Fruit fly (Drosophila melanogaster) whole organism, prepupa: ENCODE results near the gene CG14219.

Experiments used
- CG10631 ChIP-seq: fragments of 200-800 bp; sonication (Bioruptor generic); optimal IDR thresholded peaks from 2 replicates; lab custom pipeline; 2016; ENCODE audit warnings: missing biosample characterization, missing genetic modification characterization
- CG11294 ChIP-seq: fragments of 200-800 bp; sonication (Bioruptor generic); IDR thresholded peaks from 2 replicates; pipeline ENCODE4 v1.3.6; 2022; ENCODE audit warnings: missing biosample characterization, missing genetic modification characterization
- CG11762 ChIP-seq: fragments of 200-800 bp; sonication (Bioruptor generic); optimal IDR thresholded peaks from 3 replicates; lab custom pipeline; 2016; ENCODE audit warnings: missing biosample characterization, missing genetic modification characterization; ENCODE audit not compliant: insufficient read depth
- CG1621 ChIP-seq: fragments of 200-800 bp; sonication (Bioruptor generic); optimal IDR thresholded peaks from 3 replicates; lab custom pipeline; 2018; ENCODE audit warnings: missing biosample characterization, mild to moderate bottlenecking, missing genetic modification characterization
- CG16779 ChIP-seq: fragments of 200-800 bp; sonication (Bioruptor generic); optimal IDR thresholded peaks from 3 replicates; lab custom pipeline; 2017; ENCODE audit warnings: missing biosample characterization, mild to moderate bottlenecking, missing genetic modification characterization
- CG3032 ChIP-seq: fragments of 200-800 bp; optimal IDR thresholded peaks from 2 replicates; lab custom pipeline; 2019; ENCODE audit warnings: missing biosample characterization, mild to moderate bottlenecking, missing genetic modification characterization, moderate library complexity
- CG31627 ChIP-seq: fragments of 200-800 bp; sonication (Bioruptor generic); optimal IDR thresholded peaks from 3 replicates; lab custom pipeline; 2016; ENCODE audit warnings: missing biosample characterization, missing genetic modification characterization
- CG32006 ChIP-seq: fragments of 200-800 bp; sonication (Bioruptor generic); optimal IDR thresholded peaks from 3 replicates; lab custom pipeline; 2017; ENCODE audit warnings: missing biosample characterization, mild to moderate bottlenecking, missing genetic modification characterization
- CG34406 ChIP-seq: fragments of 200-800 bp; sonication (Bioruptor generic); optimal IDR thresholded peaks from 3 replicates; lab custom pipeline; 2016; ENCODE audit warnings: missing biosample characterization, missing genetic modification characterization
- CG4318 ChIP-seq: fragments of 200-800 bp; sonication (Bioruptor generic); optimal IDR thresholded peaks from 3 replicates; lab custom pipeline; 2017; ENCODE audit warnings: missing biosample characterization, mild to moderate bottlenecking, missing genetic modification characterization
- CG6792 ChIP-seq: fragments of 200-800 bp; sonication (Bioruptor generic); optimal IDR thresholded peaks from 3 replicates; lab custom pipeline; 2016; ENCODE audit warnings: missing biosample characterization, missing genetic modification characterization
- CG6808 ChIP-seq: fragments of 200-800 bp; sonication (Bioruptor generic); optimal IDR thresholded peaks from 3 replicates; lab custom pipeline; 2017; ENCODE audit warnings: missing biosample characterization, missing genetic modification characterization, mild to moderate bottlenecking, moderate library complexity, missing genetic modification reagents
- CG7368 ChIP-seq: fragments of 200-800 bp; sonication (Bioruptor generic); optimal IDR thresholded peaks from 3 replicates; lab custom pipeline; 2016; ENCODE audit warnings: missing biosample characterization, missing genetic modification characterization
- CG8119 ChIP-seq: fragments of 200-800 bp; sonication (Bioruptor generic); IDR thresholded peaks from 3 replicates; pipeline ENCODE4 v1.3.6; 2022; ENCODE audit warnings: missing biosample characterization, missing genetic modification characterization
- CG8632 ChIP-seq: fragments of 200-800 bp; sonication (Bioruptor generic); optimal IDR thresholded peaks from 3 replicates; lab custom pipeline; 2016; ENCODE audit warnings: missing biosample characterization, missing genetic modification characterization
- Ets21C ChIP-seq: fragments of 200-800 bp; sonication (Bioruptor generic); optimal IDR thresholded peaks from 3 replicates; lab custom pipeline; 2016; ENCODE audit warnings: missing biosample characterization, missing genetic modification characterization
- Ets96B ChIP-seq: fragments of 200-800 bp; optimal IDR thresholded peaks from 2 replicates; lab custom pipeline; 2019; ENCODE audit warnings: missing biosample characterization, mild to moderate bottlenecking, missing genetic modification characterization, moderate library complexity
- Gug ChIP-seq: fragments of 200-800 bp; sonication (Bioruptor generic); IDR thresholded peaks from 2 replicates; pipeline ENCODE4 v1.3.6; 2022; ENCODE audit warnings: missing biosample characterization, missing genetic modification characterization
- Hr38 ChIP-seq: sonication (Bioruptor generic); optimal IDR thresholded peaks from 2 replicates; lab custom pipeline; 2016; ENCODE audit warnings: missing biosample characterization, missing genetic modification characterization
- Smox ChIP-seq: fragments of 200-800 bp; sonication (Bioruptor generic); optimal IDR thresholded peaks from 3 replicates; lab custom pipeline; 2016; ENCODE audit warnings: missing biosample characterization, missing genetic modification characterization
- Sox102F ChIP-seq: fragments of 200-800 bp; sonication (Bioruptor generic); optimal IDR thresholded peaks from 2 replicates; lab custom pipeline; 2016; ENCODE audit warnings: missing biosample characterization, mild to moderate bottlenecking, missing genetic modification characterization
- Sox14 ChIP-seq: fragments of 200-800 bp; sonication (Bioruptor generic); optimal IDR thresholded peaks from 3 replicates; lab custom pipeline; 2016; ENCODE audit warnings: missing biosample characterization, missing genetic modification characterization
- Sox15 ChIP-seq: fragments of 200-800 bp; sonication (Bioruptor generic); optimal IDR thresholded peaks from 3 replicates; lab custom pipeline; 2016; ENCODE audit warnings: missing biosample characterization, missing genetic modification characterization
- achi ChIP-seq: fragments of 200-800 bp; sonication (Bioruptor generic); optimal IDR thresholded peaks from 3 replicates; lab custom pipeline; 2016; ENCODE audit warnings: missing biosample characterization, missing genetic modification characterization
- dac ChIP-seq: fragments of 200-800 bp; sonication (Bioruptor generic); optimal IDR thresholded peaks from 2 replicates; lab custom pipeline; 2017; ENCODE audit warnings: missing biosample characterization, mild to moderate bottlenecking, missing genetic modification characterization
- fd59A ChIP-seq: fragments of 200-800 bp; sonication (Bioruptor generic); optimal IDR thresholded peaks from 2 replicates; lab custom pipeline; 2017; ENCODE audit warnings: missing biosample characterization, mild to moderate bottlenecking, missing genetic modification characterization, missing genetic modification reagents
- fkh ChIP-seq: fragments of 200-800 bp; sonication (Bioruptor generic); optimal IDR thresholded peaks from 3 replicates; lab custom pipeline; 2017; ENCODE audit warnings: missing biosample characterization, mild to moderate bottlenecking, missing genetic modification characterization, moderate library complexity
- net ChIP-seq: fragments of 200-800 bp; sonication (Bioruptor generic); optimal IDR thresholded peaks from 3 replicates; lab custom pipeline; 2016; ENCODE audit warnings: missing biosample characterization, missing genetic modification characterization
- salr ChIP-seq, 2 experiments: fragments of 200-800 bp; sonication (Bioruptor generic); optimal IDR thresholded peaks; 3 replicates each; lab custom pipeline; 2016 to 2018; ENCODE audit warnings: missing biosample characterization in 2 of 2, missing genetic modification characterization in 2 of 2, mild to moderate bottlenecking in 1 of 2
- spab ChIP-seq: fragments of 200-800 bp; sonication (Bioruptor generic); optimal IDR thresholded peaks from 2 replicates; lab custom pipeline; 2017; ENCODE audit warnings: missing biosample characterization, mild to moderate bottlenecking, missing genetic modification characterization, missing genetic modification reagents
- svp ChIP-seq: fragments of 200-800 bp; sonication (Bioruptor generic); peaks from one replicate; lab custom pipeline; 2016; ENCODE audit warnings: missing biosample characterization, missing genetic modification characterization

CG14219 gene

DNA sequence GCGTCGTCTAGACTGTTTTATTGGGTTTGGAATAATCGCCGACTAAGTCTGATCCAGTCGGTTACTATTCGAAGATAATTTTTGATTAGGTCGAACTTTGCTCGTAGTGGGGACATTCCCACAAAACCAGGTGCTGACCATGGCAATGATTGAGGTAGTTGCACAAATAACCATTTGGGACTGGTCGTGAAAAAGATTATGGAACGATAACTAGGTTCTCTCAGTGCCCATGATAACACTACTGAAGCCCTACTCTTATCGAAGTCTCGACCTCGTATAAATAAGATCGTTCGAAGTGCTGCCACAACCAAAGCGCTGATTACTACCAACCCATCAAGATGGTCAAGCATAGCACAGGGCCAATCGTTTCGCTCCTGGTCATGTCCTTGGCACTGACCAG, 2.3 kb upstream of the CG14219 start, which contains the start of gene CG14205:
TSS of gene CG14205 (plus strand) at position 301 of the 400 bp plus-strand sequence.
- no peak for TF ChIP-seq CG31627 (GFP tag; lab: Kevin White, UChicago)
- TF ChIP-seq CG10631: no peak
- TF ChIP-seq CG6808 (GFP tag; lab: Kevin White, UChicago): no peak
- no peak for TF ChIP-seq Hr38 (GFP tag; lab: Kevin White, UChicago)
- no peak for TF ChIP-seq achi (GFP tag; lab: Kevin White, UChicago)
- TF ChIP-seq CG1621: no peak
- no peak for TF ChIP-seq Sox14 (GFP tag; lab: Kevin White, UChicago)
- TF ChIP-seq CG11294 (GFP tag; lab: Robert Waterston, UW): no peak
- TF ChIP-seq CG6792 (GFP tag; lab: Kevin White, UChicago): no peak
- no peak for TF ChIP-seq dac
- no peak for TF ChIP-seq Sox102F (GFP tag; lab: Kevin White, UChicago)
- no peak for TF ChIP-seq CG7368 (GFP tag; lab: Kevin White, UChicago)
- no peak for TF ChIP-seq CG16779 (tag; lab: Kevin White, UChicago)
- no peak for TF ChIP-seq Gug (GFP tag; lab: Robert Waterston, UW)
- TF ChIP-seq svp (GFP tag; lab: Kevin White, UChicago): no peak
- no peak for TF ChIP-seq CG4318 (GFP tag; lab: Kevin White, UChicago)
- no peak for TF ChIP-seq Smox (GFP tag; lab: Kevin White, UChicago)
- TF ChIP-seq CG3032: no peak

DNA sequence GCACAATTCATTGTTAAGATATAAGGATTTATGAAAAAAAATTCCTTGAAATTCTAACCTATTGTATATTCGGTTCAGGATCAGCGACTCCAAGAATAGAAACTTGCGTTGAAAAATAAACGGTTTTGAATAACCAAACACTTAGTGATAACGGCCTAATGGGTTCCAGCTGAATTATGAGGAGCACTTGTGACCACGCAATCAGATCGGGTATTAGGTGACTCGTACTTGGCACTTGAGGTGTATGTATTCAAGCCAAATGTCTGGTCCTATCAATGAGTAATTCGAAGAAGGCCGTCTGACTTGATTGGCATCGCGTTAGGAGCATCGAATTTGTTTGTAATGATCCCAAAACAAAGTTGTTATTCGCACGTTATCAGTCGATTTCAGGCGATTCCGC, 609 bp upstream of the CG14219 start:
- no peak for TF ChIP-seq spab (GFP tag; lab: Kevin White, UChicago)

DNA sequence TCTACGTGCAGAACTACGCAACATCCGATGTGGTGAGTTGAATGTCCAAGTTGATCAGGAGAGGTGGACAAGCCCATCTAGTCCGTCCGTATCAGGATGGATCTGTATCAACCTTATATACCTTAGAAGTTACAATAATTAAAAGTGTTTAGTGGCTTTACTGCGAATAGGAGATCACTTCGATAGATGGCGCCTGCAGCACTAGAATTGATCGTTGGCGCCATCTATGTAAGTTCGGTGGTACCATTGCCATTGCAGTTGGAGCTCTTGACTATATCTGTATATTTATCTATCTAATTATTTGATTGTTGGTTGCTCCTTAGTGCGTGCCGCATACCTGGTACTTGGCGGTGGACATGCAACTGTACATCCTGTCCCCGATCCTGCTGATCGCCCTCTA, 4.8 kb downstream of the CG14219 start:
- TF ChIP-seq Sox14 (GFP tag; lab: Kevin White, UChicago) (no peak), fkh (GFP tag; lab: Kevin White, UChicago) (no peak), CG31627 (GFP tag; lab: Kevin White, UChicago) (no peak), CG8119 (no peak)

DNA sequence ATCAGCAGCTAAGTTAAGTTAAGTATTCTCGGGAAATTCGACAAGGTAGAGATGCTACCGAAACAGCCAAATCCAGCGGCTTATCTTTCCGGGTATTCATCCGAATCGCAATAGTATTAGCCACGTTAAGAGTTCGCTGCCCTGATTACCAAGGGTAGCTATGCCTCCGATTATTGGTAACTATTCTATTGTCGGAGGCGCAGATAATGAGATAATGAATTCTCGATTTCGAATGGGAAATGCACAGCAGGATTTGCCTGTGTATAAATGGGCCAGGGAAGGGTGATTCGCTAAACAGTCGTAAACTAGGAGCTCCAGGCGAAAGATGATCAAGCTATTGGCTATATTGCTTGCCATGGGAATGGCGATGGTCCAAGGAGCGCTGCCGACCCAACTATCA, 6.7 kb downstream of the CG14219 start, which contains the start of gene CG14204:
TSS of gene CG14204 (plus strand) at position 301 of the 400 bp plus-strand sequence.
- TF ChIP-seq salr (GFP tag; optimal IDR thresholded peaks at IDR 0.05; lab: Kevin White, UChicago) (no peak), Sox15 (GFP tag; lab: Kevin White, UChicago) (no peak), Ets96B (no peak), Ets21C (GFP tag; lab: Kevin White, UChicago) (no peak), CG8632 (no peak), CG32006 (GFP tag; lab: Kevin White, UChicago) (no peak), fkh (GFP tag; lab: Kevin White, UChicago) (no peak), CG11762 (GFP tag; lab: Kevin White, UChicago) (no peak), CG31627 (GFP tag; lab: Kevin White, UChicago) (no peak), achi (GFP tag; lab: Kevin White, UChicago) (no peak)
- TF ChIP-seq, all 60 proteins: peak for 0

DNA sequence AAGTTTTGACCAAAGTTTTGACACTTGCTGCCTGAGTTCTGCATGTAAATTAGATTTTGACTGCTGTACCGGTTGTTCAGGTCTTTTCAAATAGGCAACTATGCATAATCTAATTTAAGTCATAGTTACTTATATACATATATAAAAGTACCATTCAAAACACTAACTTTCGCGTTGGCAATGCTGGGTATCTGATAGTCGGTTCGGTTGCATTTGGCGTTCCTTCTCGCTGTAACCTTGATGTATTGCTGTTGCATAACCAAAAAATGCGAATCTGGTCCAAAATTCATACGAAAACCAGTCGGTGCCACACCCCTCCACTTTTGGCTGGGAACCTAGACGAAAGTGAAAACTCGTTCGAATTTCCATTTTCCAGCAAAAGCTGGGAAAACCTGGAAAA, 7.2 kb downstream of the CG14219 start:
- TF ChIP-seq fd59A (no peak), CG34406 (GFP tag; lab: Kevin White, UChicago) (no peak), Hr38 (GFP tag; lab: Kevin White, UChicago) (no peak)

DNA sequence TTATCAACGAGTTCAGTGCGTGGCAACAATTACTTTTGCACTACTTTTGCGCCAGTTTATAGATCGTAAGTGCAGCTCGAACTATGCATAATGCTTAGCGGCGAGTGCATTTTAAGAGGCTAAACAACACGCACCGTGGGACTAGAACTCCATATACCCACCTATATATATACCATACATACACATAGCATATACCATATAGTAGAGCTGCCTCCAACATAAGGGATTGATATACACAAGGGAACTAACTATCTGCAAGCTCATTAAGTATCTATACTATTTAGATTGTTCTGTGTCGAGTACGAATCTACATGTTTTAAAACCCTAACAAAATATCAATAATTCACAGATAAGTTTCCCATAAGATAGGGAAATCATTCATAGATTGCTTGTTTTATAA, 8.1 kb downstream of the CG14219 start, which contains the start of gene CG14218:
TSS of gene CG14218 (minus strand) at position 101 of the 400 bp plus-strand sequence.
- TF ChIP-seq svp (GFP tag; lab: Kevin White, UChicago) (no peak), CG11762 (GFP tag; lab: Kevin White, UChicago) (no peak), net (GFP tag; lab: Kevin White, UChicago) (peak; percentile 4), fd59A (no peak), CG32006 (GFP tag; lab: Kevin White, UChicago) (peak; percentile 23)
